Worm (Caenorhabditis elegans) whole organism, early embryonic: Measurements from ENCODE around the gene C18A11.2.

Experiments used
- F13C5.2 ChIP-seq: sonication (generic microtip); optimal IDR thresholded peaks from 2 replicates; lab custom pipeline; 2017; ENCODE audit warnings: mild to moderate bottlenecking, missing genetic modification characterization, inconsistent platforms, missing compliant biosample characterization
- aly-1 ChIP-seq: sonication (generic microtip); optimal IDR thresholded peaks from 2 replicates; lab custom pipeline; 2016; ENCODE audit warnings: missing genetic modification characterization, missing compliant biosample characterization
- ama-1 ChIP-seq: fragments of 150-350 bp; optimal IDR thresholded peaks from 2 replicates; lab custom pipeline; 2014
- ceh-13 ChIP-seq: fragments of 200-800 bp; sonication (Bioruptor generic); optimal IDR thresholded peaks from 2 replicates; lab custom pipeline; 2018; ENCODE audit warnings: mild to moderate bottlenecking, missing genetic modification characterization, missing compliant biosample characterization
- ets-7 ChIP-seq: sonication (generic microtip); optimal IDR thresholded peaks from 2 replicates; lab custom pipeline; 2016; ENCODE audit warnings: missing genotype, missing genetic modification characterization, missing compliant biosample characterization
- flt-1 ChIP-seq: fragments of 200-800 bp; sonication (Bioruptor generic); IDR thresholded peaks from 2 replicates; pipeline ENCODE4 v1.3.6; 2022; ENCODE audit warnings: missing genetic modification characterization, missing compliant biosample characterization
- hmbx-1 ChIP-seq: sonication (generic microtip); optimal IDR thresholded peaks from 2 replicates; lab custom pipeline; 2016; ENCODE audit warnings: mild to moderate bottlenecking, missing genetic modification characterization, missing compliant biosample characterization
- hnd-1 ChIP-seq: sonication (generic microtip); optimal IDR thresholded peaks from 2 replicates; lab custom pipeline; 2016; ENCODE audit warnings: missing genetic modification characterization, missing compliant biosample characterization

- TF ChIP-seq aly-1 (tag; lab: Kevin White, UChicago): no peak
- TF ChIP-seq flt-1 (GFP tag; lab: Robert Waterston, UW): no peak
- TF ChIP-seq F13C5.2 (tag; lab: Kevin White, UChicago): no peak
- TF ChIP-seq ets-7: no peak
- no peak for TF ChIP-seq hnd-1
- TF ChIP-seq ama-1 (lab: Kevin White, UChicago): no peak
- no peak for TF ChIP-seq ceh-13
- no peak for TF ChIP-seq hmbx-1
These were observed 16.0 kb downstream of the C18A11.2 start for ce11 chrX:8083330-8083729.
